Fruit fly (Drosophila melanogaster) whole organism, adult: ENCODE results near the gene GstD9.

ENCODE experiments used
- CG11617 ChIP-seq: fragments of 200-800 bp; sonication (Bioruptor generic); optimal IDR thresholded peaks from 2 replicates; lab custom pipeline; 2017; ENCODE audit warnings: mild to moderate bottlenecking, missing biosample characterization, missing genetic modification reagents, missing genetic modification characterization
- CG12768 ChIP-seq: fragments of 200-800 bp; sonication (Bioruptor generic); optimal IDR thresholded peaks from 2 replicates; lab custom pipeline; 2017; ENCODE audit warnings: missing biosample characterization, missing genetic modification characterization, mild to moderate bottlenecking, moderate library complexity, missing genetic modification reagents
- CG14711 ChIP-seq: fragments of 200-800 bp; sonication (Bioruptor generic); optimal IDR thresholded peaks from 2 replicates; lab custom pipeline; 2018; ENCODE audit warnings: missing biosample characterization, mild to moderate bottlenecking, missing genetic modification characterization, moderate library complexity
- CG1620 ChIP-seq: fragments of 200-800 bp; sonication (Bioruptor generic); optimal IDR thresholded peaks from 2 replicates; lab custom pipeline; 2016; ENCODE audit warnings: missing biosample characterization, missing genetic modification characterization
- CG33017 ChIP-seq: fragments of 200-800 bp; sonication (Bioruptor generic); optimal IDR thresholded peaks from 2 replicates; lab custom pipeline; 2018; ENCODE audit warnings: missing biosample characterization, mild to moderate bottlenecking, missing genetic modification characterization, moderate library complexity
- CG5204 ChIP-seq: fragments of 200-800 bp; sonication (Bioruptor generic); optimal IDR thresholded peaks from 2 replicates; lab custom pipeline; 2016; ENCODE audit warnings: missing biosample characterization, missing genetic modification characterization
- CG7045 ChIP-seq: fragments of 200-800 bp; sonication (Bioruptor generic); optimal IDR thresholded peaks from 2 replicates; lab custom pipeline; 2017; ENCODE audit warnings: missing biosample characterization, mild to moderate bottlenecking, missing genetic modification characterization
- CG7101 ChIP-seq: fragments of 200-800 bp; sonication (Bioruptor generic); optimal IDR thresholded peaks from 2 replicates; lab custom pipeline; 2018; ENCODE audit warnings: missing biosample characterization, mild to moderate bottlenecking, missing genetic modification characterization, moderate library complexity
- Clk ChIP-seq: fragments of 200-800 bp; sonication (Bioruptor generic); optimal IDR thresholded peaks from 2 replicates; lab custom pipeline; 2017; ENCODE audit warnings: missing biosample characterization, missing genetic modification characterization
- Crg-1 ChIP-seq: fragments of 200-800 bp; sonication (Bioruptor generic); optimal IDR thresholded peaks from 2 replicates; lab custom pipeline; 2016; ENCODE audit warnings: missing biosample characterization, missing genetic modification characterization
- Hr96 ChIP-seq: fragments of 200-800 bp; sonication (Bioruptor generic); optimal IDR thresholded peaks from 2 replicates; lab custom pipeline; 2016; ENCODE audit warnings: missing biosample characterization, missing genetic modification characterization
- Mnt ChIP-seq: fragments of 200-800 bp; sonication (Bioruptor generic); optimal IDR thresholded peaks from 2 replicates; lab custom pipeline; 2016; ENCODE audit warnings: missing biosample characterization, mild to moderate bottlenecking, missing genetic modification characterization
- bab1 ChIP-seq: fragments of 200-800 bp; sonication (Bioruptor generic); optimal IDR thresholded peaks from 3 replicates; lab custom pipeline; 2019; ENCODE audit warnings: missing biosample characterization, mild to moderate bottlenecking, missing genetic modification characterization, moderate library complexity
- cic ChIP-seq: fragments of 200-800 bp; sonication (Bioruptor generic); optimal IDR thresholded peaks from 2 replicates; lab custom pipeline; 2017; ENCODE audit warnings: missing biosample characterization, mild to moderate bottlenecking, missing genetic modification characterization, moderate library complexity
- cnc ChIP-seq, 2 experiments: fragments of >200 bp; optimal IDR thresholded peaks; 2 replicates each; lab custom pipeline; 2017
- kay ChIP-seq: fragments of 200-800 bp; sonication (Bioruptor generic); peaks from one replicate; lab custom pipeline; 2016; ENCODE audit warnings: missing biosample characterization, missing genetic modification characterization, borderline replicate concordance
- ovo ChIP-seq: fragments of 200-800 bp; sonication (Bioruptor generic); optimal IDR thresholded peaks from 2 replicates; lab custom pipeline; 2016; ENCODE audit warnings: missing biosample characterization, missing genetic modification characterization
- pad ChIP-seq: fragments of 200-800 bp; sonication (Bioruptor generic); optimal IDR thresholded peaks from 3 replicates; lab custom pipeline; 2017; ENCODE audit warnings: missing biosample characterization, missing genetic modification characterization, mild to moderate bottlenecking, moderate library complexity, missing genetic modification reagents
- tj ChIP-seq: fragments of 200-800 bp; sonication (Bioruptor generic); optimal IDR thresholded peaks from 3 replicates; lab custom pipeline; 2017; ENCODE audit warnings: missing biosample characterization, mild to moderate bottlenecking, missing genetic modification characterization, moderate library complexity
- toe ChIP-seq: fragments of 200-800 bp; sonication (Bioruptor generic); optimal IDR thresholded peaks from 2 replicates; lab custom pipeline; 2016; ENCODE audit warnings: missing biosample characterization, missing genetic modification characterization

GstD9 gene

DNA sequence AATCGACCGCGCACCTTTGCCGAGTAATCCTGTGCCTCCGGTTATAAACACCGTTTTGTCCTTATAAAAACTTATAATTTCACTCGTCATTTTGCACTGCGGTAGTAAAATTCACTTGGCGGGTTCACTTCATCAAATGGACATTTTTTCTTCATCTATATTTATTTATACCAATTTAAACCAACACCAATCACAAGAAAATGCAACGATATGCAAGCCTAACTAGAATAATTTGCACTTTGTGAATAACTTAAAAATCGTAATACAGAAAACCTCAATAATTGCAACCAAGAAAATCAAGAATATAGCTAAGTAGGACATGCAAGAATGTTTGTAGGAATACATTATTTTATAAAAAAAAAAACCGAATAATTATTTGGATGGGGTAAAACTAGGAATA, 28.5 kb upstream of the GstD9 start, which contains the start of the genes CG10096 and CG10097:
Gene CG10096 (minus strand): TSS at position 101 of the 400 bp plus-strand sequence.
Gene CG10097 (minus strand): TSS at position 101 of the 400 bp plus-strand sequence.
- TF ChIP-seq kay (GFP tag; lab: Kevin White, UChicago) = peak; percentile 75
- no peak for TF ChIP-seq Clk (GFP tag; lab: Kevin White, UChicago)

DNA sequence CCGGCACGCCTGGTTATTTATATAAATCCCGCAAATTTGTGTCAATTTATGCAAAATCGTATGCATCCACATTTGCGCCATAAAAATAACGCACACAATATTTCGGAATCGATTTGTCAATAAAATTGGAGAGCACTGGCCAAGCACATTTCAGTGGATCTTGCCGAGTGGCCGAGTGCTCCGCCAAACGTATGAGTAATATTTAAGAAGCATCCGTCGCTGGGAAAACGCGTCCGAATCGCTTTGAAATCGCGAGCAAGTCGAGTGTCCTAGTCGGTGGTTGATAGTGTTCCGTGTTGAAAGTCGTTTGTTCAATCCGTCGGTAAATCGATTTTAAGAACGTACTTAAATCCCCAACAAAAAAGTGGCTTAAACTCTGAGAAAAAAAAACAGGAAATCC, 19.6 kb upstream of the GstD9 start, which contains the start of gene CG33098:
Gene CG33098 (plus strand): TSS at position 224 of the 400 bp plus-strand sequence.
- no peak for TF ChIP-seq Hr96
- no peak for TF ChIP-seq CG5204 (GFP tag; lab: Kevin White, UChicago)
- TF ChIP-seq CG14711 = no peak
- no peak for TF ChIP-seq CG1620 (GFP tag; lab: Kevin White, UChicago)
- TF ChIP-seq Mnt = no peak
- TF ChIP-seq Clk (GFP tag; lab: Kevin White, UChicago) = no peak
- TF ChIP-seq cic (GFP tag; lab: Kevin White, UChicago) = no peak
- TF ChIP-seq tj = no peak
- TF ChIP-seq CG7101 = no peak
- no peak for TF ChIP-seq bab1 (GFP tag; lab: Kevin White, UChicago)
- no peak for TF ChIP-seq Crg-1 (GFP tag; lab: Kevin White, UChicago)
- no peak for TF ChIP-seq CG7045 (GFP tag; lab: Kevin White, UChicago)
- no peak for TF ChIP-seq ovo (GFP tag; lab: Kevin White, UChicago)
- TF ChIP-seq toe (GFP tag; lab: Kevin White, UChicago) = no peak
- TF ChIP-seq kay (GFP tag; lab: Kevin White, UChicago) = no peak
- no peak for TF ChIP-seq CG12768 (GFP tag; lab: Kevin White, UChicago)

DNA sequence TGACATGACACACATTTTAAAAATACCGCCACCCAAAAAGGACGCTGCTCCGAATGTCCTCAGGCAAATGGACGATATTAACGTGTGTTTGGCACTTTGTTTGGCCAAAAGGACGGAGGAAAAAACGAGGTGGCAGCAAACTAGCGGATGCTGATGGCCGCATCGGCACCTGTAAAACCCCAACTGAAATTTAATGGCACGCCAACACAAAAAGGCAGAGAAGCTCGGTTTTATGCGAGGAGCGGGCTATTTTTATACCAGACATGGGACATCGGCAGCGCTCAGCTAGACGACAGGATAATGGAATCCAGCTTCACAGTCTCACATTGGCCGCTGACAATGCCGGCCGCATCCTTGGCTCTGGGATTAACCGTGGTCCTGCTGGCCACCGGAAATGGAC, 18.6 kb upstream of the GstD9 start, which contains the start of gene Sol1:
Gene Sol1 (plus strand): TSS at position 301 of the 400 bp plus-strand sequence.
- no peak for TF ChIP-seq tj
- no peak for TF ChIP-seq cnc (optimal IDR thresholded peaks at IDR 0.05; lab: Kevin White, UChicago)
- no peak for TF ChIP-seq cic (GFP tag; lab: Kevin White, UChicago)
- TF ChIP-seq CG33017 (tag; lab: Kevin White, UChicago) = no peak
- TF ChIP-seq Hr96 = no peak
- TF ChIP-seq CG7101 = no peak
- TF ChIP-seq CG5204 (GFP tag; lab: Kevin White, UChicago) = no peak

DNA sequence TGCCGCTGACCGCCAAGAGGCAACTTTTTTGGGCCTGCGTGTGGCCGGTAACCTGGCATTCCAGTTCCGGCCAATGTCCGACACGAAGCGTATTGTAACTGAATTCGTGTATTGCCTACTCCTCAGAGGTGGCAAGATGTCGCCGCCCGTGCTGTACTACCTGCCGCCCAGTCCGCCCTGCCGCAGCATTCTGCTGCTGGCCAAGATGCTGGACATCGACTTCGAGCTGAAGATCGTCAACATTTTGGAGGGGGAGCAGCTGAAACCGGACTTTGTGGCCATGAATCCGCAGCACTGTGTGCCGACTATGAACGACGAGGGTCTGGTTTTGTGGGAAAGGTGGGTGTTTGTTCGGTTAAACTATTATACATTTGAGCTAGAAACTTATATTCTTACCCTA, 16.9 kb upstream of the GstD9 start:
- TF ChIP-seq ovo (GFP tag; lab: Kevin White, UChicago) = no peak

DNA sequence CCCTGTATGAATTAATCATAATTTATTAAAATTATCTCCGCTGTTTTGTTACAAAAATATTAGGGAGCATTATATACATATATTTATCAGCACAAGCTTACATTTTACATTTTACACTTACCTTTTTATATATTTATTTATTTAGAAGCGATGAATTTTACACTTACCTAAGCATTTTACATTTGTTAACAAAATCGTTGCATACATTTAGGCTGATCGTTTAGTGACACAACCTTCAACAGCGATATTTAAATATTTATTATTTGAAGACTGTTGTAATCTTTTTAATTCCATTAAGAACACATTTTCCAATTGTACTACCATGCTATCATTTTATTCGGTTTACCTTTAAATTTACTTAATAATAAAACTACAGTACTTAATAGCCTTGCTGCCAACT, 16.4 kb upstream of the GstD9 start:
- TF ChIP-seq kay (GFP tag; lab: Kevin White, UChicago) (peak; percentile 95), bab1 (GFP tag; lab: Kevin White, UChicago) (peak; percentile 14), ovo (GFP tag; lab: Kevin White, UChicago) (no peak)

DNA sequence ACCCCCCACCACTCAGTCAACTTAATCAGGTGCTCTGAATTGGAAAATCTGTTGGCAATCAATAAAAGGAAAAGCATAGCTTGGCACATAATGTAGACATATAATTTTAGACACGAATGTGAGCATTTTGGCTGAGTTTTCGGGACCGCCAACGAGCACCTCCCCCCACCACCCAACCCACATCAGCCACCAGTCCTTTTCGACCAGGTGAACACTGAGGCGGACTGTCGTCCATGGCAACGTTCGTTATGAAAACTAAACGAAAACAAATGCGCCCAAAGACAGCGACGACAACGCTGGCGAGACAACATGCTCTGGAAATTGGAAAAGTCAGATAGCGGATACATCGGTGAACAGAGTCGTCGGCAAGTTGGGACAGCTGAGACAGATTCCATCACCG, 15.7 kb upstream of the GstD9 start, which contains the start of gene GstD11:
Gene GstD11 (plus strand): TSS at position 301 of the 400 bp plus-strand sequence.
- no peak for TF ChIP-seq CG7045 (GFP tag; lab: Kevin White, UChicago)
- no peak for TF ChIP-seq CG33017 (tag; lab: Kevin White, UChicago)
- no peak for TF ChIP-seq Clk (GFP tag; lab: Kevin White, UChicago)
- no peak for TF ChIP-seq tj
- TF ChIP-seq CG7101 = no peak
- no peak for TF ChIP-seq CG11617 (GFP tag; lab: Kevin White, UChicago)
- TF ChIP-seq CG5204 (GFP tag; lab: Kevin White, UChicago) = no peak
- no peak for TF ChIP-seq cic (GFP tag; lab: Kevin White, UChicago)
- TF ChIP-seq kay (GFP tag; lab: Kevin White, UChicago) = no peak
- TF ChIP-seq Mnt = no peak
- TF ChIP-seq ovo (GFP tag; lab: Kevin White, UChicago) = no peak
- no peak for TF ChIP-seq CG1620 (GFP tag; lab: Kevin White, UChicago)
- TF ChIP-seq pad (GFP tag; lab: Kevin White, UChicago) = no peak
- TF ChIP-seq Crg-1 (GFP tag; lab: Kevin White, UChicago) = no peak
- TF ChIP-seq toe (GFP tag; lab: Kevin White, UChicago) = no peak
- TF ChIP-seq Hr96 = no peak
- no peak for TF ChIP-seq cnc (optimal IDR thresholded peaks at IDR 0.05; lab: Kevin White, UChicago)
- TF ChIP-seq CG14711 = no peak

DNA sequence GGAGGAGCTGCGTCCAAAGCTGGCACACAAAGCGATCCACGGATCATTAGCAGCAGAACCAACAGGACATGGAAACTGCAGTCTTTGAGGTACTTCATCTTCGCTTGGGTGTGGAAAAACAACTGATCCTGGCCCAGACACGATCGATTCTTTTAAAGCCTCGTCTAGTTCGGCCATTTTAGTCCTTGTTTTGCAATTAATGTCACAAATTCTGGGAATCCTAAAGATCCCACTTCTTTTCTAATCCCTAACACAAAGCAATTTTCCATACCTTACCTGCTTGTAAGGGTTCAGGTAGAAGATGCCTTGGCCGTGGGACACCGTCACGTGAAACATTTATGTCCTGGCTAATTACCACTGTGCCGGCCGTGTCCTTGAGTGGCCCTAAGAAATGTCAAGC, 15.2 kb upstream of the GstD9 start, which contains the start of gene CG10035:
Gene CG10035 (minus strand): TSS at position 129 of the 400 bp plus-strand sequence.
- TF ChIP-seq CG12768 (GFP tag; lab: Kevin White, UChicago) (no peak), Hr96 (no peak), bab1 (GFP tag; lab: Kevin White, UChicago) (no peak), CG7045 (GFP tag; lab: Kevin White, UChicago) (no peak), CG7101 (no peak), Mnt (no peak), kay (GFP tag; lab: Kevin White, UChicago) (no peak), tj (no peak), toe (GFP tag; lab: Kevin White, UChicago) (no peak), CG1620 (GFP tag; lab: Kevin White, UChicago) (no peak), CG33017 (tag; lab: Kevin White, UChicago) (no peak), ovo (GFP tag; lab: Kevin White, UChicago) (no peak), CG14711 (no peak), pad (GFP tag; lab: Kevin White, UChicago) (no peak), cic (GFP tag; lab: Kevin White, UChicago) (no peak), Crg-1 (GFP tag; lab: Kevin White, UChicago) (no peak)
